Worm (Caenorhabditis elegans): Measurements from ENCODE around the gene lido-9.
A peak's percentile ranks its signal among the peaks of the same experiment; 100 is the strongest.

Gene lido-9

DNA sequence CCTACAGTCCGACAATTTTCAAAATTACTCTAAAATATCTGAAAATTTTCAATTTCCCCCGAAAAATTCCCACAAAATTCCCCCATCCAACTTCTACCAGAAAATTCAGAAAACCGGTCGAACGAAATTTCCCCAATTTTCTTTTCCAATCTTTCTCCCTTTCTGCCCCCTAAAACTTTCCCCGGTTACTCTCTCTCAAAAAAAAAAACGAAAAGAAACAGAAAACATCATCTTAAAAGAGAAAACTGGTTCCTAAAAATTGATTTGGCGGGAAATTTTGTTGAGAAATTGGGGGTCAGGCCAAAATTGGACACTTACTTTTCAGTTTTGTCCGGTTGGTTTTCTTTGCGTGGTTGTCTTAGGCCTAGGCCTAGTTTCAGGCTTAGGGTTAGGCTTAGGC lies 22.9 kb upstream of the lido-9 start:
- TF ChIP-seq lin-35 (GFP tag; optimal IDR thresholded peaks at IDR 0.05) = peak in 1 of 2 experiments; percentile 45
- no peak for TF ChIP-seq zip-4 (GFP tag; optimal IDR thresholded peaks at IDR 0.05)
- peak in 1 of 2 experiments; percentile 3 for TF ChIP-seq lsy-2 (tag; optimal IDR thresholded peaks at IDR 0.05)
- TF ChIP-seq fkh-10 (GFP tag; optimal IDR thresholded peaks at IDR 0.05) = no peak
- TF ChIP-seq nhr-85 (tag) = peak; percentile 88
- TF ChIP-seq efl-1 (optimal IDR thresholded peaks at IDR 0.05) = peak in 1 of 2 experiments; percentile 7
- no peak for TF ChIP-seq efl-1 (GFP tag; optimal IDR thresholded peaks at IDR 0.05 in 1 of 2)
- TF ChIP-seq snu-23 (GFP tag; optimal IDR thresholded peaks at IDR 0.05) = peak; percentile 6
- no peak for TF ChIP-seq nhr-77 (tag; optimal IDR thresholded peaks at IDR 0.05)
- peak; percentile 29 for TF ChIP-seq lin-14 (GFP tag; optimal IDR thresholded peaks at IDR 0.05)
- TF ChIP-seq blmp-1 (tag; optimal IDR thresholded peaks at IDR 0.05) = peak; percentile 89
- TF ChIP-seq dpl-1 (GFP tag; optimal IDR thresholded peaks at IDR 0.05) = peak in 1 of 3 experiments; percentile 21
- peak; percentile 68 for TF ChIP-seq grh-1 (GFP tag; IDR thresholded peaks at IDR 0.05)
- no peak for TF ChIP-seq C04F5.9 (tag; optimal IDR thresholded peaks at IDR 0.05)
- TF ChIP-seq mef-2 (tag; optimal IDR thresholded peaks at IDR 0.05) = no peak

DNA sequence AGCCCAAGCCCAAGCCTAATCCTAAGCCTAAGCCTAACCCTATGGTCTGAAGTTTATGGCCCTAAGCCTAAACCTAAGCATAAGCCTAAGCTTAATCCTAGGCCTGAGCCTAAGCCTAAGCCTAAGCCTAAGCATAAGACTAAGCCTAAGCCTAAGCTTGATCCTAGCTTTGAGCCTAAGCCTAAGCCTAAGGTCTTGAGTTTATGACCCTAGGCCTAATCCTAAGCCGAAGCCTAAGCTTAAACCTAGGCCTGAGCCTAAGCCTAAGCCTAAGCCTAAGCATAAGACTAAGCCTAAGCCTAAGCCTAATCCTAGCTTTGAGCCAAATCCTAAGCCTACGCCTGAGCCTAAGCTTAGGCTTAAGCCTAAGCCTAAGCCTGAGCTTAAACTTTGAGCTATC lies 21.5 kb upstream of the lido-9 start:
- no peak for TF ChIP-seq efl-3 (GFP tag; optimal IDR thresholded peaks at IDR 0.05)
- TF ChIP-seq unc-62 (GFP tag; optimal IDR thresholded peaks at IDR 0.05) = no peak
- TF ChIP-seq egl-27 (tag; optimal IDR thresholded peaks at IDR 0.05) = no peak
- no peak for TF ChIP-seq unc-130 (tag; optimal IDR thresholded peaks at IDR 0.05)
- TF ChIP-seq pag-3 (tag; optimal IDR thresholded peaks at IDR 0.05; ENCODE audit: borderline replicate concordance, insufficient read depth) = no peak
- no peak for TF ChIP-seq nhr-90 (tag; optimal IDR thresholded peaks at IDR 0.05; ENCODE audit: poor library complexity)
- TF ChIP-seq mab-9 (GFP tag; IDR thresholded peaks at IDR 0.05) = no peak
- no peak for TF ChIP-seq xbp-1 (tag; optimal IDR thresholded peaks at IDR 0.05)
- TF ChIP-seq fkh-10 (GFP tag; optimal IDR thresholded peaks at IDR 0.05) = no peak
- TF ChIP-seq nhr-19 (GFP tag; conservative IDR thresholded peaks at IDR 0.05) = no peak
- no peak for TF ChIP-seq nhr-76 (tag; optimal IDR thresholded peaks at IDR 0.05)
- no peak for TF ChIP-seq lin-13 (GFP tag; optimal IDR thresholded peaks at IDR 0.05)
- TF ChIP-seq C04F5.9 (tag; optimal IDR thresholded peaks at IDR 0.05) = no peak
- no peak for TF ChIP-seq zip-4 (GFP tag; optimal IDR thresholded peaks at IDR 0.05)
- TF ChIP-seq sox-4 (tag; optimal IDR thresholded peaks at IDR 0.05) = no peak
- TF ChIP-seq sup-37 (GFP tag; optimal IDR thresholded peaks at IDR 0.05) = no peak

DNA sequence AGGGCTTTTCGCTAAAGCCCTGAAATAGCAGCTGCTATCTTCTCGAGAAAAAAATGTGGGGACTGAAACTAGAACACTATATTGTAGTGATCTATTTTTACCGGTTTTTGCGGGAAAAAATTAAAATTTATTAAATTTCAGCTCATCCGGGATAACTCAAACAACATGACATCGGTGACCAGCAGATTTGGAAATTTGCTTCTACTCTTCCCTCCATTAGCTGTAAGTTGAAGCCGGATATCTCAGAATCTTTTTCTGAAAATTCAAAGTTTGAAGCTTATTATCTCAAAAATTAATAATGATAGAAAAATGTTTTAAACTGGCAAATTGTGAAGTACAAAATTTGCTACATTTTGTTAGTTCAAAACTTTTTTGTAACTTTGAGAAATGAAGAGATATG lies 16.2 kb upstream of the lido-9 start:
- no peak for TF ChIP-seq ceh-63 (GFP tag; optimal IDR thresholded peaks at IDR 0.05)
- TF ChIP-seq efl-1 (optimal IDR thresholded peaks at IDR 0.05) = no peak
- TF ChIP-seq efl-1 (GFP tag; optimal IDR thresholded peaks at IDR 0.05 in 1 of 2) = no peak
- TF ChIP-seq swsn-7 (tag; optimal IDR thresholded peaks at IDR 0.05) = no peak
- no peak for TF ChIP-seq sox-4 (tag; optimal IDR thresholded peaks at IDR 0.05)
- no peak for TF ChIP-seq mef-2 (tag; optimal IDR thresholded peaks at IDR 0.05)
- TF ChIP-seq lin-14 (GFP tag; optimal IDR thresholded peaks at IDR 0.05) = no peak
- TF ChIP-seq nhr-71 (tag; optimal IDR thresholded peaks at IDR 0.05) = no peak
- no peak for TF ChIP-seq nhr-12 (tag; optimal IDR thresholded peaks at IDR 0.05)
- TF ChIP-seq ceh-88 (GFP tag; IDR thresholded peaks at IDR 0.05) = no peak
- TF ChIP-seq jun-1 (tag; optimal IDR thresholded peaks at IDR 0.05) = no peak
- TF ChIP-seq nhr-85 (tag) = no peak
- TF ChIP-seq nhr-77 (tag; optimal IDR thresholded peaks at IDR 0.05) = no peak
- no peak for TF ChIP-seq irx-1 (tag; optimal IDR thresholded peaks at IDR 0.05)
- no peak for TF ChIP-seq lin-13 (GFP tag; optimal IDR thresholded peaks at IDR 0.05)
- TF ChIP-seq hlh-17 (GFP tag; optimal IDR thresholded peaks at IDR 0.05; ENCODE audit: borderline replicate concordance) = no peak
- TF ChIP-seq ces-1 (GFP tag; optimal IDR thresholded peaks at IDR 0.05) = no peak
- TF ChIP-seq dsc-1 (tag; optimal IDR thresholded peaks at IDR 0.05) = no peak
- no peak for TF ChIP-seq lin-15B (tag; optimal IDR thresholded peaks at IDR 0.05)
- TF ChIP-seq nhr-28 (tag; optimal IDR thresholded peaks at IDR 0.05) = no peak
- TF ChIP-seq ztf-11 (tag; optimal IDR thresholded peaks at IDR 0.05) = no peak
